Fruit fly (Drosophila melanogaster) whole organism, embryonic: ENCODE results near the gene CG42810.

Experiments
- CG10321 ChIP-seq: fragments of 200-800 bp; sonication (Bioruptor generic); IDR thresholded peaks from 2 replicates; pipeline ENCODE4 v1.3.6; 2022; ENCODE audit warnings: missing biosample characterization, missing genetic modification characterization
- CG10959 ChIP-seq: fragments of 200-800 bp; sonication (Bioruptor generic); IDR thresholded peaks from 2 replicates; pipeline ENCODE4 v1.3.6; 2022; ENCODE audit warnings: missing biosample characterization, missing genetic modification characterization
- CG10979 ChIP-seq: fragments of 200-800 bp; sonication (Bioruptor generic); optimal IDR thresholded peaks from 2 replicates; lab custom pipeline; 2018; ENCODE audit warnings: missing biosample characterization, mild to moderate bottlenecking, missing genetic modification characterization, moderate library complexity
- CG12155 ChIP-seq: fragments of 200-800 bp; sonication (Bioruptor generic); optimal IDR thresholded peaks from 3 replicates; lab custom pipeline; 2016; ENCODE audit warnings: missing biosample characterization, missing genetic modification characterization
- CG12299 ChIP-seq: fragments of 200-800 bp; sonication (Bioruptor generic); optimal IDR thresholded peaks from 2 replicates; lab custom pipeline; 2018; ENCODE audit warnings: missing biosample characterization, mild to moderate bottlenecking, missing genetic modification characterization
- CG1233 ChIP-seq: fragments of 200-800 bp; sonication (Bioruptor generic); optimal IDR thresholded peaks from 4 replicates; lab custom pipeline; 2018; ENCODE audit warnings: missing biosample characterization, mild to moderate bottlenecking, missing genetic modification characterization
- CG13296 ChIP-seq: fragments of 200-800 bp; sonication (Bioruptor generic); optimal IDR thresholded peaks from 3 replicates; lab custom pipeline; 2018; ENCODE audit warnings: missing biosample characterization, mild to moderate bottlenecking, missing genetic modification characterization
- CG13894 ChIP-seq: fragments of 200-800 bp; sonication (Bioruptor generic); optimal IDR thresholded peaks from 3 replicates; lab custom pipeline; 2018; ENCODE audit warnings: missing biosample characterization, mild to moderate bottlenecking, missing genetic modification characterization, moderate library complexity
- CG15514 ChIP-seq: fragments of 200-800 bp; sonication (Bioruptor generic); optimal IDR thresholded peaks from 3 replicates; lab custom pipeline; 2017; ENCODE audit warnings: missing biosample characterization, missing genetic modification characterization, mild to moderate bottlenecking, moderate library complexity, missing genetic modification reagents
- CG18619 ChIP-seq: fragments of 200-800 bp; sonication (Bioruptor generic); optimal IDR thresholded peaks from 3 replicates; lab custom pipeline; 2017; ENCODE audit warnings: missing biosample characterization, mild to moderate bottlenecking, missing genetic modification characterization
- CG3281 ChIP-seq: fragments of 200-800 bp; sonication (Bioruptor generic); optimal IDR thresholded peaks from 3 replicates; lab custom pipeline; 2017; ENCODE audit warnings: missing biosample characterization, mild to moderate bottlenecking, missing genetic modification characterization
- CG6272 ChIP-seq: fragments of 200-800 bp; sonication (Bioruptor generic); IDR thresholded peaks from 2 replicates; pipeline ENCODE4 v1.3.6; 2022; ENCODE audit warnings: missing biosample characterization, missing genetic modification characterization
- CG6765 ChIP-seq: fragments of 200-800 bp; sonication (Bioruptor generic); optimal IDR thresholded peaks from 3 replicates; lab custom pipeline; 2017; ENCODE audit warnings: missing biosample characterization, mild to moderate bottlenecking, missing genetic modification characterization
- CG8281 ChIP-seq: fragments of 200-800 bp; sonication (Bioruptor generic); optimal IDR thresholded peaks from 2 replicates; lab custom pipeline; 2018; ENCODE audit warnings: missing biosample characterization, mild to moderate bottlenecking, missing genetic modification characterization, moderate library complexity
- CG8290 ChIP-seq, 3 experiments: fragments of 200-800 bp; sonication (Bioruptor generic); optimal IDR thresholded peaks; 2 replicates each; lab custom pipeline; 2016 to 2019; ENCODE audit warnings: missing biosample characterization in 3 of 3, missing genetic modification characterization in 3 of 3, mild to moderate bottlenecking in 2 of 3, moderate library complexity in 1 of 3
- CG8478 ChIP-seq: fragments of >200 bp; optimal IDR thresholded peaks from 2 replicates; lab custom pipeline; 2018
- CG9727 ChIP-seq: fragments of 200-800 bp; sonication (Bioruptor generic); optimal IDR thresholded peaks from 3 replicates; lab custom pipeline; 2017; ENCODE audit warnings: missing biosample characterization, mild to moderate bottlenecking, missing genetic modification characterization
- CG9932 ChIP-seq: fragments of 200-800 bp; sonication (Bioruptor generic); IDR thresholded peaks from 2 replicates; pipeline ENCODE4 v1.3.6; 2022; ENCODE audit warnings: missing biosample characterization, missing genetic modification characterization
- D19B ChIP-seq: fragments of 200-800 bp; sonication (Bioruptor generic); optimal IDR thresholded peaks from 2 replicates; lab custom pipeline; 2017; ENCODE audit warnings: missing biosample characterization, mild to moderate bottlenecking, missing genetic modification characterization
- Dip2 ChIP-seq: fragments of 200-800 bp; sonication (Bioruptor generic); IDR thresholded peaks from 2 replicates; pipeline ENCODE4 v1.3.6; 2022; ENCODE audit warnings: missing biosample characterization, missing genetic modification characterization
- Ets65A ChIP-seq: fragments of 200-800 bp; sonication (Bioruptor generic); peaks from one replicate; lab custom pipeline; 2016; ENCODE audit warnings: missing biosample characterization, missing genetic modification characterization
- HLHmδ ChIP-seq: fragments of 200-800 bp; sonication (Bioruptor generic); optimal IDR thresholded peaks from 2 replicates; lab custom pipeline; 2018; ENCODE audit warnings: missing biosample characterization, mild to moderate bottlenecking, missing genetic modification characterization, moderate library complexity
- Hsf ChIP-seq: fragments of 200-800 bp; sonication (Bioruptor generic); optimal IDR thresholded peaks from 3 replicates; lab custom pipeline; 2016; ENCODE audit warnings: missing biosample characterization, missing genetic modification characterization
- Lim3 ChIP-seq: fragments of 200-800 bp; sonication (Bioruptor generic); IDR thresholded peaks from 2 replicates; pipeline ENCODE4 v1.3.6; 2022; ENCODE audit warnings: missing biosample characterization, missing genetic modification characterization
- Nf-YA ChIP-seq: fragments of 200-800 bp; sonication (Bioruptor generic); IDR thresholded peaks from 2 replicates; pipeline ENCODE4 v1.3.6; 2022; ENCODE audit warnings: missing biosample characterization, missing genetic modification characterization
- NfI ChIP-seq: fragments of 200-800 bp; sonication (Bioruptor generic); optimal IDR thresholded peaks from 3 replicates; lab custom pipeline; 2018; ENCODE audit warnings: missing biosample characterization, mild to moderate bottlenecking, missing genetic modification characterization, moderate library complexity
- Ravus ChIP-seq: fragments of 200-800 bp; sonication (Bioruptor generic); IDR thresholded peaks from 2 replicates; pipeline ENCODE4 v1.3.6; 2022; ENCODE audit warnings: missing biosample characterization, missing genetic modification characterization
- Scr ChIP-seq: fragments of 200-800 bp; sonication (Bioruptor generic); IDR thresholded peaks from 2 replicates; pipeline ENCODE4 v1.3.6; 2022; ENCODE audit warnings: missing biosample characterization, missing genetic modification characterization; ENCODE audit not compliant: partially characterized antibody
- Sin3A ChIP-seq: fragments of >200 bp; optimal IDR thresholded peaks from 2 replicates; lab custom pipeline; 2018
- bowl ChIP-seq: fragments of 200-800 bp; sonication (Bioruptor generic); IDR thresholded peaks from 2 replicates; pipeline ENCODE4 v1.3.6; 2022; ENCODE audit warnings: missing biosample characterization, missing genetic modification characterization
- cg ChIP-seq: fragments of 200-800 bp; sonication (Bioruptor generic); optimal IDR thresholded peaks from 3 replicates; lab custom pipeline; 2019; ENCODE audit warnings: missing biosample characterization, mild to moderate bottlenecking, missing genetic modification characterization, moderate library complexity
- crp ChIP-seq, 2 experiments: fragments of 200-800 bp; sonication (Bioruptor generic); optimal IDR thresholded peaks; 2 replicates in 1 of 2; 3 replicates in 1 of 2; lab custom pipeline; 2017; ENCODE audit warnings: missing biosample characterization in 2 of 2, missing genetic modification characterization in 2 of 2, mild to moderate bottlenecking in 1 of 2, moderate library complexity in 1 of 2
- gem ChIP-seq: fragments of 200-800 bp; sonication (Bioruptor generic); optimal IDR thresholded peaks from 2 replicates; lab custom pipeline; 2019; ENCODE audit warnings: missing biosample characterization, mild to moderate bottlenecking, missing genetic modification characterization, moderate library complexity
- grn ChIP-seq: fragments of 200-800 bp; sonication (Bioruptor generic); optimal IDR thresholded peaks from 3 replicates; lab custom pipeline; 2017; ENCODE audit warnings: missing biosample characterization, missing genetic modification characterization
- hbn ChIP-seq: fragments of 200-800 bp; sonication (Bioruptor generic); IDR thresholded peaks from 2 replicates; pipeline ENCODE4 v1.3.6; 2022; ENCODE audit warnings: missing biosample characterization, missing genetic modification characterization; ENCODE audit not compliant: partially characterized antibody
- ind ChIP-seq: fragments of 200-800 bp; sonication (Bioruptor generic); optimal IDR thresholded peaks from 3 replicates; lab custom pipeline; 2016; ENCODE audit warnings: missing biosample characterization, missing genetic modification characterization
- jing ChIP-seq: fragments of 200-800 bp; sonication (Bioruptor generic); optimal IDR thresholded peaks from 2 replicates; lab custom pipeline; 2018; ENCODE audit warnings: missing biosample characterization, mild to moderate bottlenecking, missing genetic modification characterization
- kah ChIP-seq: fragments of 200-800 bp; sonication (Bioruptor generic); optimal IDR thresholded peaks from 2 replicates; lab custom pipeline; 2018; ENCODE audit warnings: missing biosample characterization, mild to moderate bottlenecking, missing genetic modification characterization
- maf-S ChIP-seq: fragments of 200-800 bp; sonication (Bioruptor generic); optimal IDR thresholded peaks from 2 replicates; lab custom pipeline; 2016; ENCODE audit warnings: missing biosample characterization, missing genetic modification characterization
- pfk ChIP-seq: fragments of 200-800 bp; sonication (Bioruptor generic); optimal IDR thresholded peaks from 2 replicates; lab custom pipeline; 2018; ENCODE audit warnings: missing biosample characterization, mild to moderate bottlenecking, missing genetic modification characterization, moderate library complexity
- schlank ChIP-seq: fragments of 200-800 bp; sonication (Bioruptor generic); optimal IDR thresholded peaks from 2 replicates; lab custom pipeline; 2018; ENCODE audit warnings: missing biosample characterization, mild to moderate bottlenecking, missing genetic modification characterization
- scrt ChIP-seq: fragments of 200-800 bp; sonication (Bioruptor generic); optimal IDR thresholded peaks from 2 replicates; lab custom pipeline; 2018; ENCODE audit warnings: missing biosample characterization, mild to moderate bottlenecking, missing genetic modification characterization, moderate library complexity
- sens ChIP-seq: fragments of 200-800 bp; sonication (Bioruptor generic); peaks from one replicate; lab custom pipeline; 2016; ENCODE audit warnings: missing biosample characterization, missing genetic modification characterization
- slp2 ChIP-seq: fragments of 200-800 bp; sonication (Bioruptor generic); optimal IDR thresholded peaks from 2 replicates; lab custom pipeline; 2016; ENCODE audit warnings: missing biosample characterization, missing genetic modification characterization
- vnd ChIP-seq: fragments of 200-800 bp; sonication (Bioruptor generic); IDR thresholded peaks from 3 replicates; pipeline ENCODE4 v1.3.6; 2022; ENCODE audit warnings: missing biosample characterization, missing genetic modification characterization; ENCODE audit not compliant: partially characterized antibody
- zen ChIP-seq: fragments of 200-800 bp; sonication (Bioruptor generic); optimal IDR thresholded peaks from 3 replicates; lab custom pipeline; 2018; ENCODE audit warnings: missing biosample characterization, mild to moderate bottlenecking, missing genetic modification characterization, moderate library complexity
- zf30C ChIP-seq: fragments of 200-800 bp; sonication (Bioruptor generic); optimal IDR thresholded peaks from 3 replicates; lab custom pipeline; 2018; ENCODE audit warnings: missing biosample characterization, mild to moderate bottlenecking, missing genetic modification characterization

CG42810 gene

DNA sequence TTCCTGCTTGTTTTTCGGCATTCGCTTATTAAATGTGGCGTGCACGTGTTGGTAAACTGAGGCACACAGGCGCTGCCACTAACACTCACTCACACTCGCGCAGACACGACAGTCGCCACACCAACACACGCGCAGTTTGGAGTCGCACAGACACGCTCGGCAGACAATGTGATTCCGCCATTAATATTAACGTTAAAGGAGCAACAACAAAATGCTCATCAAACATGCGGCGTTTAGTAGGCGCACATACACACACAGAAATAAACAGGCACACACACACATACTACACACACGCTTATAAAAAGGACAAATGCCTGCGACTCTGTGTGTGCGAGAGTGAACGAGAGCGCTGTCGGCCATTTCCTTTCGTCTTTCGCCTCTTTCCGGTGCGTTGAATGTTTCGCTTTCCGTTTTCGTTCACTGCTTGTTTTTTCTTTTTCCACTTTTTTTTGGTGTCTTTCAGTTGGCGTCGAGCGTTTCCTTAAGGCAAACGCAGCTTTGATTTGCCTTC, 2.4 kb upstream of the CG42810 start, which contains the start of gene CG42809 (continued):
- TF ChIP-seq CG10321 (GFP tag; lab: Robert Waterston, UW), result no peak
- TF ChIP-seq kah (GFP tag; lab: Kevin White, UChicago), result no peak
- TF ChIP-seq CG6272 (GFP tag; lab: Robert Waterston, UW), result no peak
- peak; percentile 32 for TF ChIP-seq CG13894
- TF ChIP-seq grn (GFP tag; lab: Kevin White, UChicago), result no peak
- no peak for TF ChIP-seq NfI (GFP tag; lab: Kevin White, UChicago)
- TF ChIP-seq Dip2 (GFP tag; lab: Robert Waterston, UW), result no peak
- no peak for TF ChIP-seq CG8478 (lab: Kevin White, UChicago)
- TF ChIP-seq cg (GFP tag; lab: Kevin White, UChicago), result peak; percentile 38
- TF ChIP-seq CG1233 (GFP tag; lab: Kevin White, UChicago), result no peak
- TF ChIP-seq pfk, result no peak
- no peak for TF ChIP-seq CG12299 (tag; lab: Kevin White, UChicago)
- TF ChIP-seq Ravus (GFP tag; lab: Robert Waterston, UW), result no peak
- no peak for TF ChIP-seq D19B (GFP tag; lab: Kevin White, UChicago)
- no peak for TF ChIP-seq CG8281 (tag; lab: Kevin White, UChicago)

DNA sequence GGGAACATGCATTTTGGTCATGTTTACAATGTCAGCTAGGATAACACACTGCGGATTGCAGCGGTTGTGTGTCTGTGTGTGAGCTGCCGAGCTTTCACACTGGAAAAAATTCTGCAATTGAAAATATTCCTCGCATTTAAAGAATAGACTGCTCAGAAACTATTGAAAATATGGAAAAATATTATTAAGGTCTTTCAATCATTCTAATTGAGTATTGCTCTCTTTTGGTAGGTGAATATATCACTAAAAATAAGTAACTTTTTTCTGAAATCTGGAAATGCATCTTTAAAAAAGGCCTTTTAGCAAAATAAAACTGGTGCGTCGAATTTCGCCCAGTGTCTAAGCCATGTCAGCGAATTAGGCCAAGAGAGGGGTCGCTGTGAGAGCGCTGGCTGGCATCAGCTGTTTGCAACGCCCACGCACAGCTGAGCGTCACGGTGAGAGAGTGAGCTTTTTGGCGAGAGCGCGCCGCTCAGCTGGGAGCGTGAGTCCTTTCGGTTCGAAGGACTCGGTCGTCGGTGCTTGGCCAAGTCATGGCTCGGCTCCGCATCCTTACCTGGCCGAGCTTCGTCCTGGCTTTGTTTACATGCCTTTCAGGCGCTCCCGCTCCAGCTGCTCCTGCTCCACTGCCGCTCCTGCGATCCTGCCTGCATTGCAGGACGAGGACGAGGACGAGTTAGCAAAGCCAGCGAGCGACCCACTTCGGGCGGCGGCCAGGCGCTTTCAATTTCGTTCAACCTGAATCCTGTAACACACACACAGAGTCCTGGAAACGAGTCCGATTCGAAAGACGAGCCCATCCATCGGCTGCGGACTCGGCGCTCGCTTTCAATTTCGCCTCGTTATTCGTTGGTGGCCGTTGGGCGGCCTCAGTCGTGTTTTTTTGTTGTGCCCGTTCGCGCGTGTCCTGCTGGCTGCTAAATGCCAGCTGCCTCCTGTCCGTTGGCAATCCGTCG, 1.7 kb downstream of the CG42810 start, which contains the start of gene CG46308:
Gene CG46308 (plus strand): TSS at position 864 of the 956 bp plus-strand sequence.
- TF ChIP-seq vnd (GFP tag; lab: Robert Waterston, UW) (no peak), CG6765 (no peak), HLHmδ (GFP tag; lab: Kevin White, UChicago) (no peak), Ets65A (peak; percentile 68), CG6272 (GFP tag; lab: Robert Waterston, UW) (no peak), CG9727 (GFP tag; lab: Kevin White, UChicago) (peak; percentile 32), CG10959 (GFP tag; lab: Robert Waterston, UW) (no peak), gem (tag; lab: Kevin White, UChicago) (peak; percentile 52), CG18619 (GFP tag; lab: Kevin White, UChicago) (peak; percentile 28), sens (GFP tag; lab: Kevin White, UChicago) (peak; percentile 60), schlank (no peak), bowl (GFP tag; lab: Robert Waterston, UW) (no peak), CG13296 (GFP tag; lab: Kevin White, UChicago) (peak; percentile 43), CG10979 (tag; lab: Kevin White, UChicago) (no peak), ind (GFP tag; lab: Kevin White, UChicago) (peak; percentile 20), Nf-YA (GFP tag; lab: Robert Waterston, UW) (no peak), zen (tag; lab: Kevin White, UChicago) (no peak), CG3281 (GFP tag; lab: Kevin White, UChicago) (peak; percentile 49), slp2 (GFP tag; lab: Kevin White, UChicago) (peak; percentile 5), Sin3A (no peak), CG8290 (GFP tag; optimal IDR thresholded peaks at IDR 0.05; lab: Kevin White, UChicago) (no peak), CG8290 (tag; optimal IDR thresholded peaks at IDR 0.05; lab: Kevin White, UChicago) (no peak), Lim3 (no peak), CG12155 (peak; percentile 19), Scr (no peak), maf-S (GFP tag; lab: Kevin White, UChicago) (peak; percentile 8), zf30C (no peak), hbn (GFP tag; lab: Robert Waterston, UW) (no peak), Hsf (GFP tag; lab: Kevin White, UChicago) (peak; percentile 17), jing (no peak), CG15514 (peak; percentile 11), crp (GFP tag; optimal IDR thresholded peaks at IDR 0.05; lab: Kevin White, UChicago) (peak in 1 of 2 experiments; percentile 56), scrt (peak; percentile 24), CG9932 (GFP tag; lab: Robert Waterston, UW) (peak; percentile 29; the same call in 1 of the 2 replicates)
